Worm (Caenorhabditis elegans) whole organism, L1 larva: ENCODE data around the gene syx-6.

Experiments
- ceh-90 ChIP-seq: sonication (generic microtip); optimal IDR thresholded peaks from 2 replicates; lab custom pipeline; 2016; ENCODE audit warnings: missing genetic modification characterization, missing compliant biosample characterization
- efl-1 ChIP-seq, 4 experiments: fragments of 150-350 bp; optimal IDR thresholded peaks in 3 of 4; peaks in 1 of 4; 1 replicate in 1 of 4; 2 replicates in 3 of 4; lab custom pipeline; 2014; ENCODE audit warnings: missing biosample characterization in 2 of 4, missing genetic modification characterization in 2 of 4, missing genetic modification reagents in 2 of 4
- elt-3 ChIP-seq, 6 experiments: fragments of 150-350 bp in 1 of 6; sonication (generic microtip); optimal IDR thresholded peaks; 2 replicates each; lab custom pipeline; 2017 to 2018; ENCODE audit warnings: missing biosample characterization in 6 of 6, missing genetic modification characterization in 6 of 6, inconsistent platforms in 1 of 6
- fos-1 ChIP-seq: fragments of 150-350 bp; optimal IDR thresholded peaks from 2 replicates; lab custom pipeline; 2014; ENCODE audit warnings: missing biosample characterization, missing genetic modification characterization
- lin-39 ChIP-seq: fragments of 150-350 bp; optimal IDR thresholded peaks from 2 replicates; lab custom pipeline; 2014; ENCODE audit warnings: missing biosample characterization, missing genetic modification reagents, missing genetic modification characterization

ce11 chrX:3145265-3145664, 19.1 kb upstream of the syx-6 start, which contains the start of gene C15C7.4:
- no peak for TF ChIP-seq efl-1 (optimal IDR thresholded peaks at IDR 0.05; lab: Kevin White, UChicago)
- TF ChIP-seq efl-1 (GFP tag; optimal IDR thresholded peaks at IDR 0.05 in 1 of 2; lab: Kevin White, UChicago) = no peak
- no peak for TF ChIP-seq lin-39 (tag; lab: Kevin White, UChicago)
- no peak for TF ChIP-seq fos-1 (tag; lab: Kevin White, UChicago)
- TF ChIP-seq ceh-90 = no peak
- no peak for TF ChIP-seq elt-3 (tag; optimal IDR thresholded peaks at IDR 0.05; lab: Kevin White, UChicago)
